Worm (Caenorhabditis elegans): ENCODE measurements around the gene ugt-33.

- TF ChIP-seq snpc-4 (tag; optimal IDR thresholded peaks at IDR 0.05) (no peak), ztf-11 (tag; optimal IDR thresholded peaks at IDR 0.05) (no peak), nhr-41 (GFP tag; IDR thresholded peaks at IDR 0.05) (no peak), mdl-1 (tag; optimal IDR thresholded peaks at IDR 0.05) (no peak)
Measured at ce11 chrV:10476864-10477443, 16.3 kb upstream of the ugt-33 start.

Data from whole organism, L4 larva.